Fruit fly (Drosophila melanogaster) whole organism, embryonic: Measurements from ENCODE around the gene CG2889.

Experiments used
- CG10267 ChIP-seq: fragments of 200-800 bp; sonication (Bioruptor generic); optimal IDR thresholded peaks from 2 replicates; lab custom pipeline; 2018; ENCODE audit warnings: missing biosample characterization, mild to moderate bottlenecking, missing genetic modification characterization, moderate library complexity
- CG10366 ChIP-seq: fragments of 200-800 bp; sonication (Bioruptor generic); IDR thresholded peaks from 2 replicates; pipeline ENCODE4 v1.3.6; 2022; ENCODE audit warnings: missing biosample characterization, missing genetic modification characterization
- CG10979 ChIP-seq: fragments of 200-800 bp; sonication (Bioruptor generic); optimal IDR thresholded peaks from 2 replicates; lab custom pipeline; 2018; ENCODE audit warnings: missing biosample characterization, mild to moderate bottlenecking, missing genetic modification characterization, moderate library complexity
- CG13123 ChIP-seq: fragments of 200-800 bp; sonication (Bioruptor generic); optimal IDR thresholded peaks from 2 replicates; lab custom pipeline; 2016; ENCODE audit warnings: missing biosample characterization, missing genetic modification characterization
- CG13624 ChIP-seq: fragments of 200-800 bp; sonication (Bioruptor generic); optimal IDR thresholded peaks from 2 replicates; lab custom pipeline; 2016; ENCODE audit warnings: missing biosample characterization, missing genetic modification characterization
- CG13775 ChIP-seq: fragments of 200-800 bp; sonication (Bioruptor generic); optimal IDR thresholded peaks from 3 replicates; lab custom pipeline; 2017; ENCODE audit warnings: missing biosample characterization, mild to moderate bottlenecking, missing genetic modification characterization
- CG14441 ChIP-seq: fragments of 200-800 bp; sonication (Bioruptor generic); IDR thresholded peaks from 2 replicates; pipeline ENCODE4 v1.3.6; 2022; ENCODE audit warnings: missing biosample characterization, missing genetic modification characterization
- CG14965 ChIP-seq: fragments of 200-800 bp; sonication (Bioruptor generic); optimal IDR thresholded peaks from 2 replicates; lab custom pipeline; 2016; ENCODE audit warnings: missing biosample characterization, missing genetic modification characterization, borderline replicate concordance
- CG15269 ChIP-seq: fragments of 200-800 bp; sonication (Bioruptor generic); optimal IDR thresholded peaks from 2 replicates; lab custom pipeline; 2018; ENCODE audit warnings: missing biosample characterization, mild to moderate bottlenecking, missing genetic modification characterization, moderate library complexity
- CG1529 ChIP-seq: fragments of 200-800 bp; sonication (Bioruptor generic); optimal IDR thresholded peaks from 3 replicates; lab custom pipeline; 2018; ENCODE audit warnings: missing biosample characterization, missing genetic modification characterization
- CG15601 ChIP-seq: fragments of 200-800 bp; sonication (Bioruptor generic); optimal IDR thresholded peaks from 3 replicates; lab custom pipeline; 2019; ENCODE audit warnings: missing biosample characterization, mild to moderate bottlenecking, missing genetic modification characterization, moderate library complexity
- CG17361 ChIP-seq: fragments of 200-800 bp; sonication (Bioruptor generic); IDR thresholded peaks from 3 replicates; pipeline ENCODE4 v1.3.6; 2022; ENCODE audit warnings: missing biosample characterization, missing genetic modification characterization
- CG17612 ChIP-seq: fragments of 200-800 bp; sonication (Bioruptor generic); IDR thresholded peaks from 2 replicates; pipeline ENCODE4 v1.3.6; 2022; ENCODE audit warnings: missing biosample characterization, missing genetic modification characterization
- CG17829 ChIP-seq: fragments of 200-800 bp; optimal IDR thresholded peaks from 2 replicates; lab custom pipeline; 2019; ENCODE audit warnings: missing biosample characterization, mild to moderate bottlenecking, missing genetic modification characterization, moderate library complexity
- CG1792 ChIP-seq: fragments of 200-800 bp; sonication (Bioruptor generic); optimal IDR thresholded peaks from 2 replicates; lab custom pipeline; 2016; ENCODE audit warnings: missing biosample characterization, missing genetic modification characterization
- CG30020 ChIP-seq: fragments of 200-800 bp; optimal IDR thresholded peaks from 2 replicates; lab custom pipeline; 2019; ENCODE audit warnings: missing biosample characterization, mild to moderate bottlenecking, missing genetic modification characterization, moderate library complexity
- CG30403 ChIP-seq: fragments of 200-800 bp; sonication (Bioruptor generic); optimal IDR thresholded peaks from 3 replicates; lab custom pipeline; 2016; ENCODE audit warnings: missing biosample characterization, missing genetic modification characterization
- CG31224 ChIP-seq: fragments of 200-800 bp; sonication (Bioruptor generic); IDR thresholded peaks from 2 replicates; pipeline ENCODE4 v1.3.6; 2022; ENCODE audit warnings: missing biosample characterization, missing genetic modification characterization
- CG4730 ChIP-seq: fragments of 200-800 bp; sonication (Bioruptor generic); IDR thresholded peaks from 2 replicates; pipeline ENCODE4 v1.3.6; 2022; ENCODE audit warnings: missing biosample characterization, missing genetic modification characterization
- CG7786 ChIP-seq: fragments of 200-800 bp; sonication (Bioruptor generic); optimal IDR thresholded peaks from 2 replicates; lab custom pipeline; 2016; ENCODE audit warnings: missing biosample characterization, missing genetic modification characterization
- H2.0 ChIP-seq: fragments of 200-800 bp; sonication (Bioruptor generic); IDR thresholded peaks from 2 replicates; pipeline ENCODE4 v1.3.6; 2022; ENCODE audit warnings: missing biosample characterization, missing genetic modification characterization
- HLH4C ChIP-seq: fragments of 200-800 bp; sonication (Bioruptor generic); IDR thresholded peaks from 3 replicates; pipeline ENCODE4 v1.3.6; 2022; ENCODE audit warnings: missing biosample characterization, missing genetic modification characterization; ENCODE audit not compliant: partially characterized antibody
- Hmr ChIP-seq: fragments of 200-800 bp; sonication (Bioruptor generic); optimal IDR thresholded peaks from 3 replicates; lab custom pipeline; 2017; ENCODE audit warnings: mild to moderate bottlenecking, missing biosample characterization, missing genetic modification reagents, missing genetic modification characterization
- Neu2 ChIP-seq: fragments of 200-800 bp; sonication (Bioruptor generic); optimal IDR thresholded peaks from 3 replicates; lab custom pipeline; 2016; ENCODE audit warnings: missing biosample characterization, missing genetic modification characterization, borderline replicate concordance
- ato ChIP-seq: fragments of 200-800 bp; sonication (Bioruptor generic); IDR thresholded peaks from 2 replicates; pipeline ENCODE4 v1.3.6; 2022; ENCODE audit warnings: missing biosample characterization, missing genetic modification characterization; ENCODE audit not compliant: partially characterized antibody
- cato ChIP-seq: fragments of 200-800 bp; sonication (Bioruptor generic); optimal IDR thresholded peaks from 2 replicates; lab custom pipeline; 2016; ENCODE audit warnings: missing biosample characterization, missing genetic modification characterization, borderline replicate concordance
- chm ChIP-seq: fragments of 200-800 bp; sonication (Bioruptor generic); IDR thresholded peaks from 2 replicates; pipeline ENCODE4 v1.3.6; 2022; ENCODE audit warnings: missing biosample characterization, missing genetic modification characterization
- chn ChIP-seq: fragments of 200-800 bp; sonication (Bioruptor generic); optimal IDR thresholded peaks from 2 replicates; lab custom pipeline; 2016; ENCODE audit warnings: missing biosample characterization, missing genetic modification characterization
- cwo ChIP-seq: fragments of 200-800 bp; sonication (Bioruptor generic); optimal IDR thresholded peaks from 3 replicates; lab custom pipeline; 2017; ENCODE audit warnings: missing biosample characterization, missing genetic modification characterization, mild to moderate bottlenecking, moderate library complexity, missing genetic modification reagents
- ems ChIP-seq: fragments of 200-800 bp; sonication (Bioruptor generic); optimal IDR thresholded peaks from 3 replicates; lab custom pipeline; 2016; ENCODE audit warnings: missing biosample characterization, missing genetic modification characterization
- eyg ChIP-seq: fragments of 200-800 bp; sonication (Bioruptor generic); optimal IDR thresholded peaks from 3 replicates; lab custom pipeline; 2016; ENCODE audit warnings: missing biosample characterization, missing genetic modification characterization
- fru ChIP-seq: fragments of >200 bp; optimal IDR thresholded peaks from 2 replicates; lab custom pipeline; 2017
- hbn ChIP-seq: fragments of 200-800 bp; sonication (Bioruptor generic); IDR thresholded peaks from 2 replicates; pipeline ENCODE4 v1.3.6; 2022; ENCODE audit warnings: missing biosample characterization, missing genetic modification characterization; ENCODE audit not compliant: partially characterized antibody
- jigr1 ChIP-seq: fragments of 200-800 bp; sonication (Bioruptor generic); IDR thresholded peaks from 3 replicates; pipeline ENCODE4 v1.3.6; 2022; ENCODE audit warnings: missing biosample characterization, missing genetic modification characterization
- kah ChIP-seq: fragments of 200-800 bp; sonication (Bioruptor generic); optimal IDR thresholded peaks from 2 replicates; lab custom pipeline; 2018; ENCODE audit warnings: missing biosample characterization, mild to moderate bottlenecking, missing genetic modification characterization
- kay ChIP-seq: fragments of 200-800 bp; sonication (Bioruptor generic); optimal IDR thresholded peaks from 2 replicates; lab custom pipeline; 2016; ENCODE audit warnings: missing biosample characterization, missing genetic modification characterization
- ken ChIP-seq: fragments of 200-800 bp; sonication (Bioruptor generic); IDR thresholded peaks from 3 replicates; pipeline ENCODE4 v1.3.6; 2022; ENCODE audit warnings: missing biosample characterization, missing genetic modification characterization
- lab ChIP-seq: fragments of 200-800 bp; sonication (Bioruptor generic); optimal IDR thresholded peaks from 3 replicates; lab custom pipeline; 2017; ENCODE audit warnings: missing biosample characterization, missing genetic modification characterization, mild to moderate bottlenecking, moderate library complexity, missing genetic modification reagents
- lmd ChIP-seq: fragments of 200-800 bp; sonication (Bioruptor generic); IDR thresholded peaks from 2 replicates; pipeline ENCODE4 v1.3.6; 2022; ENCODE audit warnings: missing biosample characterization, missing genetic modification characterization
- otp ChIP-seq: fragments of 200-800 bp; sonication (Bioruptor generic); IDR thresholded peaks from 3 replicates; pipeline ENCODE4, ENCODE4 v1.3.6; 2022; ENCODE audit warnings: missing biosample characterization, missing genetic modification characterization
- p53 ChIP-seq: fragments of 200-800 bp; sonication (Bioruptor generic); optimal IDR thresholded peaks from 2 replicates; lab custom pipeline; 2016; ENCODE audit warnings: missing biosample characterization, missing genetic modification characterization
- sc ChIP-seq, 3 experiments: fragments of >200 bp in 2 of 3; fragments of 200-800 bp in 1 of 3; sonication (Bioruptor generic) in 1 of 3; optimal IDR thresholded peaks; 2 replicates in 2 of 3; 3 replicates in 1 of 3; lab custom pipeline; 2017; ENCODE audit warnings: mild to moderate bottlenecking in 1 of 3, missing biosample characterization in 1 of 3, missing genetic modification characterization in 1 of 3, missing genetic modification reagents in 1 of 3
- sd ChIP-seq: fragments of 200-800 bp; sonication (Bioruptor generic); optimal IDR thresholded peaks from 3 replicates; lab custom pipeline; 2018; ENCODE audit warnings: missing biosample characterization, mild to moderate bottlenecking, missing genetic modification characterization, moderate library complexity
- sqz ChIP-seq: fragments of 200-800 bp; sonication (Bioruptor generic); optimal IDR thresholded peaks from 3 replicates; lab custom pipeline; 2018; ENCODE audit warnings: missing biosample characterization, mild to moderate bottlenecking, missing genetic modification characterization
- stc ChIP-seq: fragments of 200-800 bp; sonication (Bioruptor generic); IDR thresholded peaks from 2 replicates; pipeline ENCODE4 v1.3.6; 2022; ENCODE audit warnings: missing biosample characterization, missing genetic modification characterization
- tio ChIP-seq: fragments of 200-800 bp; sonication (Bioruptor generic); optimal IDR thresholded peaks from 2 replicates; lab custom pipeline; 2017; ENCODE audit warnings: missing biosample characterization, missing genetic modification characterization, inconsistent platforms
- vfl ChIP-seq: fragments of 200-800 bp; sonication (Bioruptor generic); optimal IDR thresholded peaks from 2 replicates; lab custom pipeline; 2016; ENCODE audit warnings: missing biosample characterization, missing genetic modification characterization
- wdn ChIP-seq: fragments of 200-800 bp; sonication (Bioruptor generic); IDR thresholded peaks from 2 replicates; pipeline ENCODE4 v1.3.6; 2022; ENCODE audit warnings: missing biosample characterization, missing genetic modification characterization
- zfh2 ChIP-seq: fragments of 200-800 bp; sonication (Bioruptor generic); optimal IDR thresholded peaks from 2 replicates; lab custom pipeline; 2016; ENCODE audit warnings: missing biosample characterization, missing genetic modification characterization

CG2889 gene

DNA sequence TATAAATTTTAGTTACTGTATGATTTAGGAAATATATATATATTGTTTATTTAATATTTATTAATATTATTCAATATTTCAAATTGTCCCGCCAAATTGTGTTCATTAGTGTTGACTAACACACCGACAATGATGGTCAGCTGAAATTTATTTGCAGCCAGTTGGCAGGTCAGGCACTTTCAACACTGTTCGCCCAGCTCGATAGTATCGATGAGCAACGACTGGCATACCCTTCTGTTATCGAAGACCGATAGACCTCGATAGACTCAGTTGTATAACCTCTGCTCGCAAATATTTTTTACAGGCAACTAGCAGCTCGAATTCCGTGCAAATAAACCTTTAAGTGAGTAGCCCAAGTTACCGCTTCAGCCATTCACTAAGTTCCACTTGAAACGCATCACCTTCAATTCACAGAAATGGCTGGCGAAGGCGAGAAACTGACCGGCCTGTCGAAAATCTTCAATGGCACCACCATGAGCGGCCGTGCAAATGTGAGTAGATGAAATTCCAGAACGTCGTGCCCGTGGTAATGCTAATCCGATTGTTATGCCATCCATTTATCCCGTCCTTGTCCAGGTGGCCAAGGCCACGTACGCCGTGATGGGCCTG is 13.1 kb upstream of the CG2889 start, which contains the start of gene Neb-cGP (continued):
- TF ChIP-seq sc (optimal IDR thresholded peaks at IDR 0.05; lab: Kevin White, UChicago) (no peak), sc (GFP tag; optimal IDR thresholded peaks at IDR 0.05; lab: Kevin White, UChicago) (no peak), CG4730 (GFP tag; lab: Robert Waterston, UW) (no peak), CG10366 (GFP tag; lab: Robert Waterston, UW) (peak; percentile 32), chn (peak; percentile 33), ems (GFP tag; lab: Kevin White, UChicago) (peak; percentile 41), fru (lab: Kevin White, UChicago) (no peak), CG15601 (tag; lab: Kevin White, UChicago) (peak; percentile 66), CG14441 (GFP tag; lab: Robert Waterston, UW) (0 out of 2 replicates have a peak, but pooled peaks have one; percentile 7), cwo (peak; percentile 6), CG13775 (GFP tag; lab: Kevin White, UChicago) (peak; percentile 1), H2.0 (GFP tag; lab: Robert Waterston, UW) (0 out of 2 replicates have a peak, but pooled peaks have one; percentile 17), HLH4C (peak; percentile 94), CG10979 (tag; lab: Kevin White, UChicago) (peak; percentile 42), lmd (peak; percentile 44; the same call in 1 of the 2 replicates), kah (GFP tag; lab: Kevin White, UChicago) (no peak), lab (GFP tag; lab: Kevin White, UChicago) (peak; percentile 83), p53 (GFP tag; lab: Kevin White, UChicago) (no peak), kay (GFP tag; lab: Kevin White, UChicago) (peak; percentile 19), CG1792 (GFP tag; lab: Kevin White, UChicago) (no peak), Neu2 (GFP tag; lab: Kevin White, UChicago) (no peak), jigr1 (GFP tag; lab: Robert Waterston, UW) (no peak), CG10267 (tag; lab: Kevin White, UChicago) (peak; percentile 99), cato (GFP tag; lab: Kevin White, UChicago) (peak; percentile 7), CG14965 (GFP tag; lab: Kevin White, UChicago) (no peak), ken (GFP tag; lab: Robert Waterston, UW) (peak; percentile 68; the same call in 2 of the 3 replicates), CG1529 (no peak), stc (GFP tag; lab: Robert Waterston, UW) (0 out of 2 replicates have a peak, but pooled peaks have one; percentile 16), CG17361 (peak; percentile 41; the same call in 2 of the 3 replicates), CG13624 (peak; percentile 70), CG17612 (peak; percentile 42; the same call in 1 of the 2 replicates), hbn (GFP tag; lab: Robert Waterston, UW) (peak; percentile 93), Hmr (GFP tag; lab: Kevin White, UChicago) (peak; percentile 79), otp (no peak), zfh2 (GFP tag; lab: Kevin White, UChicago) (peak; percentile 75), vfl (peak; percentile 42), sqz (GFP tag; lab: Kevin White, UChicago) (peak; percentile 18), eyg (GFP tag; lab: Kevin White, UChicago) (peak; percentile 32), sd (no peak), CG30020 (tag; lab: Kevin White, UChicago) (peak; percentile 45), chm (GFP tag; lab: Robert Waterston, UW) (peak; percentile 63), tio (no peak), CG15269 (tag; lab: Kevin White, UChicago) (peak; percentile 52), ato (peak; percentile 94), wdn (GFP tag; lab: Robert Waterston, UW) (0 out of 2 replicates have a peak, but pooled peaks have one; percentile 25), CG17829 (tag; lab: Kevin White, UChicago) (peak; percentile 61), CG31224 (peak; percentile 14; the same call in 1 of the 2 replicates), CG13123 (GFP tag; lab: Kevin White, UChicago) (no peak), CG7786 (GFP tag; lab: Kevin White, UChicago) (peak; percentile 69), CG30403 (GFP tag; lab: Kevin White, UChicago) (peak; percentile 55)
